Worm (Caenorhabditis elegans) whole organism, young adult: Measurements from ENCODE around the gene wago-5.
A peak's percentile ranks its signal among the peaks of the same experiment; 100 is the strongest.

Source experiments
- B0035.1 ChIP-seq: sonication (generic microtip); optimal IDR thresholded peaks from 2 replicates; lab custom pipeline; 2016; ENCODE audit warnings: missing genetic modification characterization, mild to moderate bottlenecking, missing compliant biosample characterization, missing genotype, missing genetic modification reagents
- B0336.3 ChIP-seq: fragments of 200-800 bp; sonication (Bioruptor generic); IDR thresholded peaks from 2 replicates; pipeline ENCODE4 v1.3.6; 2022; ENCODE audit warnings: missing genetic modification characterization, missing compliant biosample characterization
- F10E7.11 ChIP-seq: sonication (generic microtip); optimal IDR thresholded peaks from 2 replicates; lab custom pipeline; 2017; ENCODE audit warnings: mild to moderate bottlenecking, missing genetic modification characterization, moderate library complexity, missing compliant biosample characterization
- F22D6.2 ChIP-seq: sonication (generic microtip); optimal IDR thresholded peaks from 2 replicates; lab custom pipeline; 2016; ENCODE audit warnings: mild to moderate bottlenecking, missing genetic modification characterization, missing compliant biosample characterization
- F52B5.7 ChIP-seq: sonication (generic microtip); optimal IDR thresholded peaks from 2 replicates; lab custom pipeline; 2016; ENCODE audit warnings: mild to moderate bottlenecking, missing genetic modification characterization, missing compliant biosample characterization
- K11D2.4 ChIP-seq: fragments of 200-800 bp; sonication (Bioruptor generic); IDR thresholded peaks from 2 replicates; pipeline ENCODE4 v1.3.6; 2022; ENCODE audit warnings: missing genetic modification reagents, missing genetic modification characterization, missing compliant biosample characterization
- K12H6.12 ChIP-seq: fragments of 200-800 bp; sonication (Bioruptor generic); optimal IDR thresholded peaks from 2 replicates; lab custom pipeline; 2018; ENCODE audit warnings: mild to moderate bottlenecking, missing genetic modification characterization, missing compliant biosample characterization
- Y53F4B.3 ChIP-seq: fragments of 200-800 bp; sonication (Bioruptor generic); IDR thresholded peaks from 2 replicates; pipeline ENCODE4 v1.3.6; 2022; ENCODE audit warnings: missing genetic modification reagents, missing genetic modification characterization, missing compliant biosample characterization
- Y53G8AR.9 ChIP-seq: fragments of 200-800 bp; sonication (Bioruptor generic); conservative IDR thresholded peaks from 2 replicates; pipeline ENCODE4 v1.3.6; 2022; ENCODE audit warnings: missing genetic modification reagents, missing genetic modification characterization, missing compliant biosample characterization
- Y67H2A.10 ChIP-seq: fragments of 200-800 bp; sonication (Bioruptor generic); conservative IDR thresholded peaks from 2 replicates; pipeline ENCODE4 v1.3.6; 2022; ENCODE audit warnings: missing genetic modification reagents, missing genetic modification characterization, missing compliant biosample characterization
- Y79H2A.3 ChIP-seq: fragments of 200-800 bp; sonication (Bioruptor generic); conservative IDR thresholded peaks from 2 replicates; pipeline ENCODE4 v1.3.6; 2022; ENCODE audit warnings: missing genetic modification reagents, missing genetic modification characterization, missing compliant biosample characterization
- aptf-3 ChIP-seq: fragments of 200-800 bp; sonication (Bioruptor generic); IDR thresholded peaks from 2 replicates; pipeline ENCODE4 v1.3.6; 2022; ENCODE audit warnings: missing genetic modification characterization, missing compliant biosample characterization
- atf-7 ChIP-seq: sonication (generic microtip); optimal IDR thresholded peaks from 2 replicates; lab custom pipeline; 2017; ENCODE audit warnings: mild to moderate bottlenecking, missing genetic modification characterization, missing compliant biosample characterization
- athp-1 ChIP-seq: sonication (generic microtip); optimal IDR thresholded peaks from 2 replicates; lab custom pipeline; 2017; ENCODE audit warnings: mild to moderate bottlenecking, missing genetic modification characterization, missing compliant biosample characterization
- attf-6 ChIP-seq: fragments of 200-800 bp; sonication (Bioruptor generic); IDR thresholded peaks from 2 replicates; pipeline ENCODE4 v1.3.6; 2022; ENCODE audit warnings: missing genetic modification reagents, missing genetic modification characterization, missing compliant biosample characterization
- ccch-3 ChIP-seq: fragments of 200-800 bp; sonication (Bioruptor generic); optimal IDR thresholded peaks from 2 replicates; lab custom pipeline; 2018; ENCODE audit warnings: mild to moderate bottlenecking, missing genetic modification characterization, missing compliant biosample characterization
- ceh-100 ChIP-seq: fragments of 200-800 bp; sonication (Bioruptor generic); IDR thresholded peaks from 2 replicates; pipeline ENCODE4 v1.3.6; 2022; ENCODE audit warnings: missing genetic modification reagents, missing genetic modification characterization, missing compliant biosample characterization
- ceh-27 ChIP-seq: fragments of 200-800 bp; sonication (Bioruptor generic); optimal IDR thresholded peaks from 2 replicates; lab custom pipeline; 2018; ENCODE audit warnings: mild to moderate bottlenecking, missing genetic modification characterization, moderate library complexity, missing compliant biosample characterization
- ceh-58 ChIP-seq: fragments of 200-800 bp; sonication (Bioruptor generic); IDR thresholded peaks from 2 replicates; pipeline ENCODE4 v1.3.6; 2022; ENCODE audit warnings: missing genetic modification characterization, missing compliant biosample characterization
- ceh-91 ChIP-seq: fragments of 200-800 bp; sonication (Bioruptor generic); IDR thresholded peaks from 2 replicates; pipeline ENCODE4 v1.3.6; 2022; ENCODE audit warnings: missing genetic modification reagents, missing genetic modification characterization, missing compliant biosample characterization
- die-1 ChIP-seq: sonication (generic microtip); optimal IDR thresholded peaks from 2 replicates; lab custom pipeline; 2016; ENCODE audit warnings: missing genotype, mild to moderate bottlenecking, missing genetic modification characterization, missing compliant biosample characterization
- efl-1 ChIP-seq: fragments of 150-350 bp; optimal IDR thresholded peaks from 2 replicates; lab custom pipeline; 2014; ENCODE audit warnings: missing biosample characterization, missing genetic modification reagents, missing genetic modification characterization
- egl-18 ChIP-seq: fragments of 200-800 bp; sonication (Bioruptor generic); IDR thresholded peaks from 2 replicates; pipeline ENCODE4 v1.3.6; 2022; ENCODE audit warnings: missing genetic modification reagents, missing genetic modification characterization, missing compliant biosample characterization
- egl-44 ChIP-seq: fragments of 200-800 bp; sonication (Bioruptor generic); IDR thresholded peaks from 2 replicates; pipeline ENCODE4 v1.3.6; 2022; ENCODE audit warnings: missing genetic modification reagents, missing genetic modification characterization, missing compliant biosample characterization
- him-1 ChIP-seq: sonication (generic microtip); optimal IDR thresholded peaks from 2 replicates; lab custom pipeline; 2016; ENCODE audit warnings: missing genotype, missing genetic modification reagents, missing genetic modification characterization, missing compliant biosample characterization
- hlh-12 ChIP-seq: sonication (generic microtip); optimal IDR thresholded peaks from 2 replicates; lab custom pipeline; 2016; ENCODE audit warnings: missing genetic modification characterization, missing compliant biosample characterization
- hmg-20 ChIP-seq: fragments of 200-800 bp; sonication (Bioruptor generic); IDR thresholded peaks from 2 replicates; pipeline ENCODE4 v1.3.6; 2022; ENCODE audit warnings: missing genetic modification reagents, missing genetic modification characterization, missing compliant biosample characterization
- hrde-1 ChIP-seq: sonication (generic microtip); optimal IDR thresholded peaks from 2 replicates; lab custom pipeline; 2016; ENCODE audit warnings: missing genetic modification characterization, mild to moderate bottlenecking, missing compliant biosample characterization, moderate library complexity, missing genotype, missing genetic modification reagents, borderline replicate concordance
- lag-1 ChIP-seq: fragments of 200-800 bp; sonication (Bioruptor generic); IDR thresholded peaks from 2 replicates; pipeline ENCODE4 v1.3.6; 2022; ENCODE audit warnings: missing genetic modification reagents, missing genetic modification characterization, missing compliant biosample characterization
- let-526 ChIP-seq: fragments of 200-800 bp; sonication (Bioruptor generic); IDR thresholded peaks from 2 replicates; pipeline ENCODE4 v1.3.6; 2022; ENCODE audit warnings: missing genetic modification reagents, missing genetic modification characterization, missing compliant biosample characterization
- madf-10 ChIP-seq: sonication (generic microtip); optimal IDR thresholded peaks from 2 replicates; lab custom pipeline; 2016; ENCODE audit warnings: mild to moderate bottlenecking, missing genetic modification characterization, missing compliant biosample characterization
- madf-3 ChIP-seq: fragments of 200-800 bp; sonication (Bioruptor generic); IDR thresholded peaks from 2 replicates; pipeline ENCODE4 v1.3.6; 2022; ENCODE audit warnings: missing genetic modification reagents, missing genetic modification characterization, missing compliant biosample characterization
- madf-6 ChIP-seq: fragments of 200-800 bp; sonication (Bioruptor generic); IDR thresholded peaks from 2 replicates; pipeline ENCODE4 v1.3.6; 2022; ENCODE audit warnings: missing genetic modification reagents, missing genetic modification characterization, missing compliant biosample characterization
- mcd-1 ChIP-seq: fragments of 200-800 bp; sonication (Bioruptor generic); IDR thresholded peaks from 2 replicates; pipeline ENCODE4 v1.3.6; 2022; ENCODE audit warnings: missing genetic modification reagents, missing genetic modification characterization, missing compliant biosample characterization
- mel-28 ChIP-seq: sonication (generic microtip); optimal IDR thresholded peaks from 2 replicates; lab custom pipeline; 2016; ENCODE audit warnings: borderline replicate concordance, mild to moderate bottlenecking, missing genetic modification characterization, missing compliant biosample characterization
- nhr-80 ChIP-seq: sonication (generic microtip); optimal IDR thresholded peaks from 2 replicates; lab custom pipeline; 2016; ENCODE audit warnings: missing genetic modification characterization, missing compliant biosample characterization
- somi-1 ChIP-seq: fragments of 200-800 bp; sonication (Bioruptor generic); optimal IDR thresholded peaks from 2 replicates; lab custom pipeline; 2018; ENCODE audit warnings: mild to moderate bottlenecking, missing genetic modification characterization, missing compliant biosample characterization
- sptf-2 ChIP-seq: fragments of 200-800 bp; sonication (Bioruptor generic); optimal IDR thresholded peaks from 2 replicates; lab custom pipeline; 2018; ENCODE audit warnings: mild to moderate bottlenecking, missing genetic modification characterization, missing compliant biosample characterization
- tbx-9 ChIP-seq: sonication (generic microtip); optimal IDR thresholded peaks from 2 replicates; lab custom pipeline; 2016; ENCODE audit warnings: borderline replicate concordance, missing genetic modification characterization, inconsistent platforms, missing compliant biosample characterization
- tlf-1 ChIP-seq: fragments of 200-800 bp; sonication (Bioruptor generic); optimal IDR thresholded peaks from 2 replicates; lab custom pipeline; 2018; ENCODE audit warnings: mild to moderate bottlenecking, missing genetic modification characterization, missing compliant biosample characterization
- unc-62 ChIP-seq: fragments of 150-350 bp; optimal IDR thresholded peaks from 2 replicates; lab custom pipeline; 2014; ENCODE audit warnings: missing biosample characterization, missing genetic modification reagents, missing genetic modification characterization
- xnd-1 ChIP-seq: sonication (generic microtip); optimal IDR thresholded peaks from 2 replicates; lab custom pipeline; 2016; ENCODE audit warnings: missing genotype, missing genetic modification reagents, missing genetic modification characterization, missing compliant biosample characterization
- ztf-22 ChIP-seq: fragments of 200-800 bp; sonication (Bioruptor generic); optimal IDR thresholded peaks from 2 replicates; lab custom pipeline; 2018; ENCODE audit warnings: mild to moderate bottlenecking, missing genetic modification characterization, moderate library complexity, missing compliant biosample characterization
- ztf-6 ChIP-seq: fragments of 200-800 bp; sonication (Bioruptor generic); IDR thresholded peaks from 2 replicates; pipeline ENCODE4 v1.3.6; 2022; ENCODE audit warnings: missing genetic modification reagents, missing genetic modification characterization, missing compliant biosample characterization

The wago-5 gene

DNA sequence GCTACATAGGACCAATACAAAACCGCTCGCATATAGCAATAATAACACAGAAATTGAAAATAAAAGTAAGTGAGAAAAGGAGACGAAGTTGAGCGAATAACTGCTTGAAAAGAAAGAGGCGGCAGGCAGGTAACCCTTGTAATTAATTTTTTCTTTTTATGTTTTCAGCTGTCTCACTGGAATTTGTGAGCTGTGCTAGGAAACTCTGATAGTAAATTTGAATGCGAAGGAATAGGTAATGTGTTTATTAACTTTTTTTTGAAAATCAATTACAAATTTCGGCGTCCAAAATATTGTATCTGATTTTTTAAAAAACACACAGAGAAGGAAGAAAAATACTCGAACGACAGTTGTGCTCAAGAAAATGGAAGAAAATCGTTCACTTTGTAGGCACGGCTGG is 36.7 kb upstream of the wago-5 start, which contains the start of gene H41C03.2:
TSS of gene H41C03.2 (minus strand) at position 101 of the 400 bp plus-strand sequence.
- TF ChIP-seq let-526 (GFP tag; lab: Robert Waterston, UW) (no peak), Y67H2A.10 (GFP tag; lab: Robert Waterston, UW) (no peak), B0035.1 (tag; lab: Kevin White, UChicago) (no peak), xnd-1 (tag; lab: Kevin White, UChicago) (no peak), sptf-2 (GFP tag; lab: Kevin White, UChicago) (no peak), Y53F4B.3 (GFP tag; lab: Robert Waterston, UW) (no peak), B0336.3 (GFP tag; lab: Robert Waterston, UW) (no peak), somi-1 (no peak), mcd-1 (GFP tag; lab: Robert Waterston, UW) (no peak), lag-1 (GFP tag; lab: Robert Waterston, UW) (no peak)

DNA sequence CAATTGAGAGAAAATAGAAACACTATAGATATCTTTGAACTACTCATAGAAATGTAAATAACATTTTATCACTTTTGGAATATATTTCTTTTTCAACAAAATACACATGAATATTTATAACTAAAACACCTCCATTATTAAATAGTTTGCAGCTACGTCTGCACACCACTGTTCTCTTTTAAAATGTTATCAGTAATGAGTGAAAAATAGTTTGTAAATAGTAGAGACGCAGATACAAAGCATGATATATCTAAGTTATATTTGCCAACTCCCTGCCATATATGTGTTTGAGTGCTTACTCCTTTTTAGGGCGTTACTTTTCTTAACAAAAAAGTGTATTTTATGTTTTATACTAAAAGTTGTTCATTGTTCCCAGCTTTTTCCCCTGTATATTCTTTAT is 30.9 kb upstream of the wago-5 start:
- TF ChIP-seq ceh-91 (GFP tag; lab: Robert Waterston, UW), result no peak
- no peak for TF ChIP-seq atf-7 (tag; lab: Kevin White, UChicago)
- no peak for TF ChIP-seq ceh-58
- TF ChIP-seq die-1 (tag; lab: Kevin White, UChicago), result no peak
- no peak for TF ChIP-seq ceh-100 (GFP tag; lab: Robert Waterston, UW)
- TF ChIP-seq, all 124 proteins: peak for 0

ce11 chrII:5845441-5845840 is 30.2 kb upstream of the wago-5 start, which contains the start of the genes ZK1248.17 and H41C03.3:
Gene ZK1248.17, minus strand, starts transcription at chrII:5845541.
Gene H41C03.3, plus strand, starts transcription at chrII:5845777.
- TF ChIP-seq madf-3 (GFP tag; lab: Robert Waterston, UW), result no peak
- TF ChIP-seq lag-1 (GFP tag; lab: Robert Waterston, UW), result no peak
- no peak for TF ChIP-seq F22D6.2 (tag; lab: Kevin White, UChicago)
- no peak for TF ChIP-seq B0336.3 (GFP tag; lab: Robert Waterston, UW)
- TF ChIP-seq madf-6 (GFP tag; lab: Robert Waterston, UW), result no peak
- no peak for TF ChIP-seq Y67H2A.10 (GFP tag; lab: Robert Waterston, UW)

DNA sequence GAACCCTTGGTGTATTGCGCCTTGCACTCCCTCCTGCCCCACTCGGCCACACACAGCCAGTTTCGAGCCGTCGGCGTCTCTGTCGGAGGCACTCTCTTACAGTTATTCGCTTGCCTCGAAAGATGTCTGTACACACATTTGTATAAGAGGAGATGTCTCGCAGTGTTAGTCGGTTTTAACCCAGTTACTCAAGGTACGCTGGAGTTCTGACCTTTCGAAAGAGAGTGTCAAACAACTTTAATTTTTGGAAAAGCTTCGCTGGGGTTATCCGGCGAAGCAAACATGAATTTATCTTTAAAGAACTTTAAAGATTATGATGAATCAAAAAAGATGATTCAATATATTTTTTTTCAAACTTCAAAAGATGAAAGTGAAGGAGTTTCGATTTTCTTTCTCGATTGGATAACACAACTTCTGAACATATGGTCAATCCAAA is 29.4 kb upstream of the wago-5 start:
- TF ChIP-seq ztf-6 (GFP tag; lab: Robert Waterston, UW) (peak; percentile 95), mel-28 (tag; lab: Kevin White, UChicago) (peak; percentile 87), ccch-3 (GFP tag; lab: Kevin White, UChicago) (peak; percentile 31), hrde-1 (tag; lab: Kevin White, UChicago) (peak; percentile 94), athp-1 (tag; lab: Kevin White, UChicago) (peak; percentile 95), mcd-1 (GFP tag; lab: Robert Waterston, UW) (peak; percentile 98), egl-44 (GFP tag; lab: Robert Waterston, UW) (peak; percentile 95), tlf-1 (GFP tag; lab: Kevin White, UChicago) (peak; percentile 99), F10E7.11 (tag; lab: Kevin White, UChicago) (peak; percentile 88), efl-1 (GFP tag; lab: Kevin White, UChicago) (peak; percentile 49), Y53G8AR.9 (peak; percentile 99), madf-10 (peak; percentile 97), unc-62 (GFP tag; lab: Kevin White, UChicago) (peak; percentile 67), egl-18 (GFP tag; lab: Robert Waterston, UW) (peak; percentile 95), ceh-27 (GFP tag; lab: Kevin White, UChicago) (peak; percentile 99), K11D2.4 (GFP tag; lab: Robert Waterston, UW) (peak; percentile 98), him-1 (tag; lab: Kevin White, UChicago) (peak; percentile 100), hlh-12 (tag; lab: Kevin White, UChicago) (peak; percentile 2), attf-6 (GFP tag; lab: Robert Waterston, UW) (peak; percentile 100), ceh-100 (GFP tag; lab: Robert Waterston, UW) (peak; percentile 95), ztf-22 (GFP tag; lab: Kevin White, UChicago) (peak; percentile 98), K12H6.12 (tag; lab: Kevin White, UChicago) (peak; percentile 99), aptf-3 (GFP tag; lab: Robert Waterston, UW) (peak; percentile 81), hmg-20 (GFP tag; lab: Robert Waterston, UW) (peak; percentile 97), Y79H2A.3 (GFP tag; lab: Robert Waterston, UW) (peak; percentile 94), nhr-80 (tag; lab: Kevin White, UChicago) (peak; percentile 81), F52B5.7 (tag; lab: Kevin White, UChicago) (peak; percentile 98), tbx-9 (tag; lab: Kevin White, UChicago) (no peak)
